Fruit fly (Drosophila melanogaster) whole organism, adult: ENCODE results near the gene CG44426.

Experiments
- CG11617 ChIP-seq: fragments of 200-800 bp; sonication (Bioruptor generic); optimal IDR thresholded peaks from 2 replicates; lab custom pipeline; 2017; ENCODE audit warnings: mild to moderate bottlenecking, missing biosample characterization, missing genetic modification reagents, missing genetic modification characterization
- CG14711 ChIP-seq: fragments of 200-800 bp; sonication (Bioruptor generic); optimal IDR thresholded peaks from 2 replicates; lab custom pipeline; 2018; ENCODE audit warnings: missing biosample characterization, mild to moderate bottlenecking, missing genetic modification characterization, moderate library complexity
- CG1620 ChIP-seq: fragments of 200-800 bp; sonication (Bioruptor generic); optimal IDR thresholded peaks from 2 replicates; lab custom pipeline; 2016; ENCODE audit warnings: missing biosample characterization, missing genetic modification characterization
- CG33017 ChIP-seq: fragments of 200-800 bp; sonication (Bioruptor generic); optimal IDR thresholded peaks from 2 replicates; lab custom pipeline; 2018; ENCODE audit warnings: missing biosample characterization, mild to moderate bottlenecking, missing genetic modification characterization, moderate library complexity
- CG5204 ChIP-seq: fragments of 200-800 bp; sonication (Bioruptor generic); optimal IDR thresholded peaks from 2 replicates; lab custom pipeline; 2016; ENCODE audit warnings: missing biosample characterization, missing genetic modification characterization
- CG7045 ChIP-seq: fragments of 200-800 bp; sonication (Bioruptor generic); optimal IDR thresholded peaks from 2 replicates; lab custom pipeline; 2017; ENCODE audit warnings: missing biosample characterization, mild to moderate bottlenecking, missing genetic modification characterization
- Crg-1 ChIP-seq: fragments of 200-800 bp; sonication (Bioruptor generic); optimal IDR thresholded peaks from 2 replicates; lab custom pipeline; 2016; ENCODE audit warnings: missing biosample characterization, missing genetic modification characterization
- Mnt ChIP-seq: fragments of 200-800 bp; sonication (Bioruptor generic); optimal IDR thresholded peaks from 2 replicates; lab custom pipeline; 2016; ENCODE audit warnings: missing biosample characterization, mild to moderate bottlenecking, missing genetic modification characterization
- cic ChIP-seq: fragments of 200-800 bp; sonication (Bioruptor generic); optimal IDR thresholded peaks from 2 replicates; lab custom pipeline; 2017; ENCODE audit warnings: missing biosample characterization, mild to moderate bottlenecking, missing genetic modification characterization, moderate library complexity
- cnc ChIP-seq, 2 experiments: fragments of >200 bp; optimal IDR thresholded peaks; 2 replicates each; lab custom pipeline; 2017
- pad ChIP-seq: fragments of 200-800 bp; sonication (Bioruptor generic); optimal IDR thresholded peaks from 3 replicates; lab custom pipeline; 2017; ENCODE audit warnings: missing biosample characterization, missing genetic modification characterization, mild to moderate bottlenecking, moderate library complexity, missing genetic modification reagents
- tj ChIP-seq: fragments of 200-800 bp; sonication (Bioruptor generic); optimal IDR thresholded peaks from 3 replicates; lab custom pipeline; 2017; ENCODE audit warnings: missing biosample characterization, mild to moderate bottlenecking, missing genetic modification characterization, moderate library complexity
- toe ChIP-seq: fragments of 200-800 bp; sonication (Bioruptor generic); optimal IDR thresholded peaks from 2 replicates; lab custom pipeline; 2016; ENCODE audit warnings: missing biosample characterization, missing genetic modification characterization

DNA sequence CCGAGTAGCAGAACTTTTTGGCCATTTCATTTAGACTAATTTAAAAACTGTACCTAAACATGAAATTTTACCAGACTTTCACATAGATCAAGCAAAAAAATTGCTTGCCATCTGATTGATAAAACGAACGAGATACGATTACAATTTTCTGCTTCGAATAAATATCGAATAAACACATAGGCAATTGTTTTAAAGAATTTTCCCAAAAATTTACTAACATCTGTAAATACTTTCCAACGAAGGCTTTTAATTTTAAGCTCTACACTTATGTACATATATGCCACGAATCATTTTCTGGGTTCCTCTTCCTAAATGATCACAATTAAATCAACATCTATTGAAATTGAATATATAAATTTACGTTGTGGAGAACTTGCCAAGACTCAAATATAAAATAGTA is 44.6 kb upstream of the CG44426 start, which contains the start of gene CG11227:
- TF ChIP-seq CG14711 (tag; lab: Kevin White, UChicago) (no peak), CG5204 (GFP tag; lab: Kevin White, UChicago) (no peak), Mnt (GFP tag; lab: Kevin White, UChicago) (no peak), tj (no peak), CG11617 (GFP tag; lab: Kevin White, UChicago) (no peak), CG1620 (no peak), Crg-1 (GFP tag; lab: Kevin White, UChicago) (no peak), toe (GFP tag; lab: Kevin White, UChicago) (no peak), CG7045 (GFP tag; lab: Kevin White, UChicago) (no peak), CG33017 (tag; lab: Kevin White, UChicago) (no peak), cnc (optimal IDR thresholded peaks at IDR 0.05; lab: Kevin White, UChicago) (no peak), cic (GFP tag; lab: Kevin White, UChicago) (no peak), pad (no peak)
